Fruit fly (Drosophila melanogaster) whole organism, embryonic: ENCODE results near the gene ea.

Experiments used
- Adf1 ChIP-seq: fragments of 200-800 bp; sonication (Bioruptor generic); IDR thresholded peaks from 2 replicates; pipeline ENCODE4 v1.3.6; 2022; ENCODE audit warnings: missing biosample characterization, missing genetic modification characterization
- CG10321 ChIP-seq: fragments of 200-800 bp; sonication (Bioruptor generic); IDR thresholded peaks from 2 replicates; pipeline ENCODE4 v1.3.6; 2022; ENCODE audit warnings: missing biosample characterization, missing genetic modification characterization
- CG11723 ChIP-seq: fragments of 200-800 bp; sonication (Bioruptor generic); optimal IDR thresholded peaks from 2 replicates; lab custom pipeline; 2017; ENCODE audit warnings: missing biosample characterization, mild to moderate bottlenecking, missing genetic modification characterization
- CG12104 ChIP-seq: fragments of 200-800 bp; sonication (Bioruptor generic); optimal IDR thresholded peaks from 3 replicates; lab custom pipeline; 2016; ENCODE audit warnings: missing biosample characterization, missing genetic modification characterization
- CG1233 ChIP-seq: fragments of 200-800 bp; sonication (Bioruptor generic); optimal IDR thresholded peaks from 4 replicates; lab custom pipeline; 2018; ENCODE audit warnings: missing biosample characterization, mild to moderate bottlenecking, missing genetic modification characterization
- CG12659 ChIP-seq: fragments of 200-800 bp; sonication (Bioruptor generic); optimal IDR thresholded peaks from 3 replicates; lab custom pipeline; 2017; ENCODE audit warnings: mild to moderate bottlenecking, missing biosample characterization, missing genetic modification reagents, missing genetic modification characterization
- CG12744 ChIP-seq: fragments of 200-800 bp; sonication (Bioruptor generic); optimal IDR thresholded peaks from 2 replicates; lab custom pipeline; 2016; ENCODE audit warnings: missing biosample characterization, missing genetic modification characterization
- CG13123 ChIP-seq: fragments of 200-800 bp; sonication (Bioruptor generic); optimal IDR thresholded peaks from 2 replicates; lab custom pipeline; 2016; ENCODE audit warnings: missing biosample characterization, missing genetic modification characterization
- CG14441 ChIP-seq: fragments of 200-800 bp; sonication (Bioruptor generic); IDR thresholded peaks from 2 replicates; pipeline ENCODE4 v1.3.6; 2022; ENCODE audit warnings: missing biosample characterization, missing genetic modification characterization
- CG15073 ChIP-seq: fragments of 200-800 bp; sonication (Bioruptor generic); optimal IDR thresholded peaks from 2 replicates; lab custom pipeline; 2016; ENCODE audit warnings: missing biosample characterization, missing genetic modification characterization
- CG1602 ChIP-seq: fragments of 200-800 bp; sonication (Bioruptor generic); optimal IDR thresholded peaks from 3 replicates; lab custom pipeline; 2016; ENCODE audit warnings: missing biosample characterization, missing genetic modification characterization
- CG1603 ChIP-seq: fragments of 200-800 bp; sonication (Bioruptor generic); optimal IDR thresholded peaks from 2 replicates; lab custom pipeline; 2019; ENCODE audit warnings: missing biosample characterization, mild to moderate bottlenecking, missing genetic modification characterization, moderate library complexity
- CG17802 ChIP-seq: fragments of 200-800 bp; sonication (Bioruptor generic); optimal IDR thresholded peaks from 2 replicates; lab custom pipeline; 2018; ENCODE audit warnings: missing biosample characterization, mild to moderate bottlenecking, missing genetic modification characterization, moderate library complexity
- CG18599 ChIP-seq: fragments of 200-800 bp; sonication (Bioruptor generic); optimal IDR thresholded peaks from 3 replicates; lab custom pipeline; 2017; ENCODE audit warnings: missing biosample characterization, missing genetic modification characterization, mild to moderate bottlenecking, moderate library complexity, missing genetic modification reagents
- CG2678 ChIP-seq: fragments of 200-800 bp; sonication (Bioruptor generic); optimal IDR thresholded peaks from 3 replicates; lab custom pipeline; 2019; ENCODE audit warnings: missing biosample characterization, mild to moderate bottlenecking, missing genetic modification characterization, moderate library complexity
- CG31224 ChIP-seq: fragments of 200-800 bp; sonication (Bioruptor generic); IDR thresholded peaks from 2 replicates; pipeline ENCODE4 v1.3.6; 2022; ENCODE audit warnings: missing biosample characterization, missing genetic modification characterization
- CG3281 ChIP-seq: fragments of 200-800 bp; sonication (Bioruptor generic); optimal IDR thresholded peaks from 3 replicates; lab custom pipeline; 2017; ENCODE audit warnings: missing biosample characterization, mild to moderate bottlenecking, missing genetic modification characterization
- CG4617 ChIP-seq: fragments of 200-800 bp; sonication (Bioruptor generic); optimal IDR thresholded peaks from 3 replicates; lab custom pipeline; 2016; ENCODE audit warnings: missing biosample characterization, missing genetic modification characterization, borderline replicate concordance
- CG5245 ChIP-seq: fragments of 200-800 bp; sonication (Bioruptor generic); optimal IDR thresholded peaks from 3 replicates; lab custom pipeline; 2016; ENCODE audit warnings: missing biosample characterization, missing genetic modification characterization
- CG6654 ChIP-seq: fragments of 200-800 bp; sonication (Bioruptor generic); optimal IDR thresholded peaks from 2 replicates; lab custom pipeline; 2017; ENCODE audit warnings: missing biosample characterization, mild to moderate bottlenecking, missing genetic modification characterization
- CG6689 ChIP-seq: fragments of 200-800 bp; sonication (Bioruptor generic); IDR thresholded peaks from 2 replicates; pipeline ENCODE4 v1.3.6; 2022; ENCODE audit warnings: missing biosample characterization, missing genetic modification characterization
- CG8359 ChIP-seq: fragments of 200-800 bp; sonication (Bioruptor generic); optimal IDR thresholded peaks from 2 replicates; lab custom pipeline; 2017; ENCODE audit warnings: missing biosample characterization, mild to moderate bottlenecking, missing genetic modification characterization, borderline replicate concordance
- CG9727 ChIP-seq: fragments of 200-800 bp; sonication (Bioruptor generic); optimal IDR thresholded peaks from 3 replicates; lab custom pipeline; 2017; ENCODE audit warnings: missing biosample characterization, mild to moderate bottlenecking, missing genetic modification characterization
- CrebB ChIP-seq: fragments of 200-800 bp; sonication (Bioruptor generic); optimal IDR thresholded peaks from 3 replicates; lab custom pipeline; 2018; ENCODE audit warnings: missing biosample characterization, mild to moderate bottlenecking, missing genetic modification characterization
- Deaf1 ChIP-seq: fragments of 200-800 bp; optimal IDR thresholded peaks from 3 replicates; lab custom pipeline; 2019; ENCODE audit warnings: missing biosample characterization, mild to moderate bottlenecking, missing genetic modification characterization, moderate library complexity
- Dek ChIP-seq: fragments of 200-800 bp; sonication (Bioruptor generic); optimal IDR thresholded peaks from 3 replicates; lab custom pipeline; 2019; ENCODE audit warnings: missing biosample characterization, mild to moderate bottlenecking, missing genetic modification characterization, moderate library complexity
- Gsc ChIP-seq: fragments of 200-800 bp; sonication (Bioruptor generic); IDR thresholded peaks from 2 replicates; pipeline ENCODE4 v1.3.6; 2022; ENCODE audit warnings: missing biosample characterization, missing genetic modification characterization
- Gug ChIP-seq: fragments of 200-800 bp; sonication (Bioruptor generic); IDR thresholded peaks from 4 replicates; pipeline ENCODE4 v1.3.6; 2022; ENCODE audit warnings: missing biosample characterization, missing genetic modification characterization
- Meics ChIP-seq: fragments of 200-800 bp; sonication (Bioruptor generic); optimal IDR thresholded peaks from 2 replicates; lab custom pipeline; 2017; ENCODE audit warnings: missing biosample characterization, mild to moderate bottlenecking, missing genetic modification characterization
- Mes4 ChIP-seq: fragments of 200-800 bp; sonication (Bioruptor generic); optimal IDR thresholded peaks from 2 replicates; lab custom pipeline; 2016; ENCODE audit warnings: missing biosample characterization, missing genetic modification characterization
- Mrtf ChIP-seq: fragments of 200-800 bp; sonication (Bioruptor generic); IDR thresholded peaks from 3 replicates; pipeline ENCODE4 v1.3.6; 2022; ENCODE audit warnings: missing biosample characterization, missing genetic modification characterization
- Nf-YB ChIP-seq: fragments of 200-800 bp; sonication (Bioruptor generic); optimal IDR thresholded peaks from 3 replicates; lab custom pipeline; 2019; ENCODE audit warnings: missing biosample characterization, mild to moderate bottlenecking, missing genetic modification characterization, moderate library complexity
- Oli ChIP-seq: fragments of 200-800 bp; sonication (Bioruptor generic); optimal IDR thresholded peaks from 2 replicates; lab custom pipeline; 2018; ENCODE audit warnings: missing biosample characterization, mild to moderate bottlenecking, missing genetic modification characterization, moderate library complexity
- Pdp1 ChIP-seq, 2 experiments: fragments of 200-800 bp; sonication (Bioruptor generic); optimal IDR thresholded peaks; 3 replicates each; lab custom pipeline; 2016; ENCODE audit warnings: missing biosample characterization in 2 of 2, missing genetic modification characterization in 2 of 2, mild to moderate bottlenecking in 1 of 2, moderate library complexity in 1 of 2
- Ptx1 ChIP-seq: fragments of 200-800 bp; sonication (Bioruptor generic); IDR thresholded peaks from 2 replicates; pipeline ENCODE4 v1.3.6; 2022; ENCODE audit warnings: missing biosample characterization, missing genetic modification characterization
- Six4 ChIP-seq: fragments of 200-800 bp; sonication (Bioruptor generic); optimal IDR thresholded peaks from 2 replicates; lab custom pipeline; 2016; ENCODE audit warnings: missing biosample characterization, missing genetic modification characterization
- Usf ChIP-seq: fragments of 200-800 bp; sonication (Bioruptor generic); optimal IDR thresholded peaks from 2 replicates; lab custom pipeline; 2017; ENCODE audit warnings: missing genotype, missing biosample characterization, missing genetic modification characterization
- Xbp1 ChIP-seq: fragments of 200-800 bp; sonication (Bioruptor generic); optimal IDR thresholded peaks from 3 replicates; lab custom pipeline; 2016; ENCODE audit warnings: missing biosample characterization, mild to moderate bottlenecking, missing genetic modification characterization
- ara ChIP-seq: fragments of 200-800 bp; sonication (Bioruptor generic); IDR thresholded peaks from 2 replicates; pipeline ENCODE4 v1.3.6; 2022; ENCODE audit warnings: missing biosample characterization, missing genetic modification characterization
- cg ChIP-seq: fragments of 200-800 bp; sonication (Bioruptor generic); optimal IDR thresholded peaks from 3 replicates; lab custom pipeline; 2019; ENCODE audit warnings: missing biosample characterization, mild to moderate bottlenecking, missing genetic modification characterization, moderate library complexity
- ci ChIP-seq: fragments of 200-800 bp; sonication (Bioruptor generic); IDR thresholded peaks from 3 replicates; pipeline ENCODE4 v1.3.6; 2022; ENCODE audit warnings: missing biosample characterization, missing genetic modification characterization
- crp ChIP-seq, 2 experiments: fragments of 200-800 bp; sonication (Bioruptor generic); optimal IDR thresholded peaks; 2 replicates in 1 of 2; 3 replicates in 1 of 2; lab custom pipeline; 2017; ENCODE audit warnings: missing biosample characterization in 2 of 2, missing genetic modification characterization in 2 of 2, mild to moderate bottlenecking in 1 of 2, moderate library complexity in 1 of 2
- danr ChIP-seq: fragments of 200-800 bp; sonication (Bioruptor generic); IDR thresholded peaks from 2 replicates; pipeline ENCODE4 v1.3.6; 2022; ENCODE audit warnings: missing biosample characterization, missing genetic modification characterization
- ind ChIP-seq: fragments of 200-800 bp; sonication (Bioruptor generic); optimal IDR thresholded peaks from 3 replicates; lab custom pipeline; 2016; ENCODE audit warnings: missing biosample characterization, missing genetic modification characterization
- lbe ChIP-seq: fragments of 200-800 bp; sonication (Bioruptor generic); optimal IDR thresholded peaks from 2 replicates; lab custom pipeline; 2016; ENCODE audit warnings: missing biosample characterization, mild to moderate bottlenecking, missing genetic modification characterization
- nau ChIP-seq: fragments of 200-800 bp; sonication (Bioruptor generic); optimal IDR thresholded peaks from 3 replicates; lab custom pipeline; 2017; ENCODE audit warnings: missing biosample characterization, mild to moderate bottlenecking, missing genetic modification characterization, missing genetic modification reagents
- nerfin-2 ChIP-seq: fragments of 200-800 bp; sonication (Bioruptor generic); IDR thresholded peaks from 2 replicates; pipeline ENCODE4 v1.3.6; 2022; ENCODE audit warnings: missing biosample characterization, missing genetic modification characterization; ENCODE audit not compliant: partially characterized antibody
- slbo ChIP-seq: fragments of 200-800 bp; sonication (Bioruptor generic); IDR thresholded peaks from 2 replicates; pipeline ENCODE4 v1.3.6; 2022; ENCODE audit warnings: missing biosample characterization, missing genetic modification characterization

ea gene

dm6 chr3R:15280619-15281334, 47.8 kb upstream of the ea start (continued):
- peak in 1 of 2 experiments; percentile 2 for TF ChIP-seq crp (GFP tag; optimal IDR thresholded peaks at IDR 0.05; lab: Kevin White, UChicago)
- peak; percentile 78 for TF ChIP-seq CG1602
- TF ChIP-seq CG1603 (tag; lab: Kevin White, UChicago), result peak; percentile 12
- TF ChIP-seq CG6689 (GFP tag; lab: Robert Waterston, UW), result peak; percentile 41; the same call in 1 of the 2 replicates
- no peak for TF ChIP-seq Mrtf (GFP tag; lab: Robert Waterston, UW)
- no peak for TF ChIP-seq CG14441 (GFP tag; lab: Robert Waterston, UW)
- peak; percentile 15 for TF ChIP-seq nau (GFP tag; lab: Kevin White, UChicago)
- peak; percentile 31 for TF ChIP-seq CG15073 (GFP tag; lab: Kevin White, UChicago)
- TF ChIP-seq cg (GFP tag; lab: Kevin White, UChicago), result peak; percentile 64
- TF ChIP-seq CG8359 (GFP tag; lab: Kevin White, UChicago), result peak; percentile 61
- TF ChIP-seq CG12744, result no peak
- peak; percentile 62 for TF ChIP-seq CG12104 (GFP tag; lab: Kevin White, UChicago)
- TF ChIP-seq Meics, result peak; percentile 52
- TF ChIP-seq CG9727 (GFP tag; lab: Kevin White, UChicago), result peak; percentile 87
- TF ChIP-seq CG18599 (GFP tag; lab: Kevin White, UChicago), result peak; percentile 47
- TF ChIP-seq nerfin-2 (GFP tag; lab: Robert Waterston, UW), result no peak
- TF ChIP-seq CG4617 (GFP tag; lab: Kevin White, UChicago), result no peak
- peak; percentile 87 for TF ChIP-seq CG2678 (tag; lab: Kevin White, UChicago)
- 0 out of 2 replicates have a peak, but pooled peaks have one; percentile 6 for TF ChIP-seq CG10321
- peak; percentile 7 for TF ChIP-seq CG17802 (tag; lab: Kevin White, UChicago)
- TF ChIP-seq Nf-YB, result peak; percentile 49
- peak; percentile 20 for TF ChIP-seq Dek (tag; lab: Kevin White, UChicago)
- TF ChIP-seq Gug (GFP tag; lab: Robert Waterston, UW), result peak; percentile 50; the same call in 1 of the 4 replicates
- TF ChIP-seq ind, result peak; percentile 63
- peak; percentile 74 for TF ChIP-seq Six4
- TF ChIP-seq Mes4 (GFP tag; lab: Kevin White, UChicago), result peak; percentile 30
- peak; percentile 13 for TF ChIP-seq CG13123
- no peak for TF ChIP-seq Gsc
- TF ChIP-seq Oli, result peak; percentile 84
- TF ChIP-seq CG6654 (GFP tag; lab: Kevin White, UChicago), result peak; percentile 54
- 0 out of 3 replicates have a peak, but pooled peaks have one; percentile 33 for TF ChIP-seq ci (GFP tag; lab: Robert Waterston, UW)
- peak; percentile 55; the same call in 1 of the 2 replicates for TF ChIP-seq ara (GFP tag; lab: Robert Waterston, UW)
- TF ChIP-seq CG3281, result peak; percentile 64
- TF ChIP-seq CG5245, result peak; percentile 24
- no peak for TF ChIP-seq Adf1 (GFP tag; lab: Robert Waterston, UW)
- TF ChIP-seq Deaf1, result peak; percentile 51
- 0 out of 2 replicates have a peak, but pooled peaks have one; percentile 4 for TF ChIP-seq CG31224 (GFP tag; lab: Robert Waterston, UW)
- no peak for TF ChIP-seq danr (GFP tag; lab: Robert Waterston, UW)
- peak; percentile 43; the same call in 1 of the 2 replicates for TF ChIP-seq Ptx1
- TF ChIP-seq CG11723 (GFP tag; lab: Kevin White, UChicago), result peak; percentile 47
- peak; percentile 42 for TF ChIP-seq lbe (GFP tag; lab: Kevin White, UChicago)
- peak; percentile 72 for TF ChIP-seq Xbp1 (GFP tag; lab: Kevin White, UChicago)
- no peak for TF ChIP-seq CrebB
- peak; percentile 15 to 36 for TF ChIP-seq Pdp1 (GFP tag; optimal IDR thresholded peaks at IDR 0.05; lab: Kevin White, UChicago)
- peak; percentile 59 for TF ChIP-seq Usf (GFP tag; lab: Kevin White, UChicago)
- TF ChIP-seq CG1233 (GFP tag; lab: Kevin White, UChicago), result peak; percentile 60
- peak; percentile 51 for TF ChIP-seq slbo (GFP tag; lab: Robert Waterston, UW)
- peak; percentile 71 for TF ChIP-seq CG12659
